Worm (Caenorhabditis elegans) whole organism, late embryonic: ENCODE data around the gene T04B8.1.

Experiments used
- T23F11.4 ChIP-seq: fragments of 200-800 bp; sonication (Bioruptor generic); optimal IDR thresholded peaks from 2 replicates; lab custom pipeline; 2018; ENCODE audit warnings: mild to moderate bottlenecking, missing genetic modification characterization, missing compliant biosample characterization
- ceh-19 ChIP-seq: fragments of 200-800 bp; sonication (Bioruptor generic); optimal IDR thresholded peaks from 2 replicates; lab custom pipeline; 2018; ENCODE audit warnings: mild to moderate bottlenecking, missing genetic modification characterization, missing compliant biosample characterization
- ceh-2 ChIP-seq: sonication (generic microtip); optimal IDR thresholded peaks from 2 replicates; lab custom pipeline; 2016; ENCODE audit warnings: missing genotype, missing genetic modification characterization, missing compliant biosample characterization
- ceh-22 ChIP-seq: sonication (generic microtip); optimal IDR thresholded peaks from 2 replicates; lab custom pipeline; 2017; ENCODE audit warnings: missing biosample characterization, missing genetic modification characterization
- ceh-24 ChIP-seq: sonication (generic microtip); optimal IDR thresholded peaks from 2 replicates; lab custom pipeline; 2016; ENCODE audit warnings: mild to moderate bottlenecking, missing genetic modification characterization, missing compliant biosample characterization
- ceh-30 ChIP-seq: fragments of 150-350 bp; optimal IDR thresholded peaks from 2 replicates; lab custom pipeline; 2014; ENCODE audit warnings: missing biosample characterization, missing genetic modification characterization
- ceh-45 ChIP-seq: fragments of 200-800 bp; sonication (Bioruptor generic); IDR thresholded peaks from 2 replicates; pipeline ENCODE4 v1.3.6; 2022; ENCODE audit warnings: missing genetic modification reagents, missing genetic modification characterization, missing compliant biosample characterization
- ceh-9 ChIP-seq: sonication (generic microtip); optimal IDR thresholded peaks from 2 replicates; lab custom pipeline; 2016; ENCODE audit warnings: mild to moderate bottlenecking, missing genetic modification characterization, inconsistent platforms, missing compliant biosample characterization
- dmd-4 ChIP-seq: sonication (generic microtip); optimal IDR thresholded peaks from 2 replicates; lab custom pipeline; 2016; ENCODE audit warnings: borderline replicate concordance, missing genetic modification characterization, missing compliant biosample characterization
- dve-1 ChIP-seq: sonication (generic microtip); optimal IDR thresholded peaks from 2 replicates; lab custom pipeline; 2017; ENCODE audit warnings: antibody characterized with exemption, mild to moderate bottlenecking, missing genetic modification characterization, missing compliant biosample characterization
- elt-2 ChIP-seq: sonication (generic microtip); optimal IDR thresholded peaks from 2 replicates; lab custom pipeline; 2016; ENCODE audit warnings: missing genetic modification reagents, missing genetic modification characterization, missing compliant biosample characterization
- ets-4 ChIP-seq: sonication (generic microtip); optimal IDR thresholded peaks from 2 replicates; lab custom pipeline; 2016; ENCODE audit warnings: missing genetic modification characterization, missing compliant biosample characterization
- eyg-1 ChIP-seq: sonication (generic microtip); optimal IDR thresholded peaks from 2 replicates; lab custom pipeline; 2016; ENCODE audit warnings: missing genotype, missing genetic modification characterization, missing compliant biosample characterization
- fax-1 ChIP-seq: sonication (generic microtip); optimal IDR thresholded peaks from 2 replicates; lab custom pipeline; 2016; ENCODE audit warnings: missing genotype, missing genetic modification characterization, missing compliant biosample characterization
- fkh-10 ChIP-seq: fragments of 150-350 bp; optimal IDR thresholded peaks from 2 replicates; lab custom pipeline; 2014; ENCODE audit warnings: missing biosample characterization, missing genetic modification reagents, missing genetic modification characterization
- hlh-6 ChIP-seq: sonication (generic microtip); optimal IDR thresholded peaks from 2 replicates; lab custom pipeline; 2016; ENCODE audit warnings: missing genotype, missing genetic modification characterization, missing compliant biosample characterization
- mec-3 ChIP-seq: sonication (generic microtip); optimal IDR thresholded peaks from 2 replicates; lab custom pipeline; 2016; ENCODE audit warnings: borderline replicate concordance, missing genetic modification characterization, missing compliant biosample characterization
- pag-3 ChIP-seq: sonication (generic microtip); optimal IDR thresholded peaks from 2 replicates; lab custom pipeline; 2016; ENCODE audit warnings: missing compliant biosample characterization, missing genetic modification characterization, borderline replicate concordance
- pax-1 ChIP-seq: fragments of 150-350 bp; optimal IDR thresholded peaks from 2 replicates; lab custom pipeline; 2014; ENCODE audit warnings: missing biosample characterization, missing genetic modification characterization
- pha-2 ChIP-seq: sonication (generic microtip); optimal IDR thresholded peaks from 2 replicates; lab custom pipeline; 2017; ENCODE audit warnings: mild to moderate bottlenecking, missing genetic modification characterization, missing compliant biosample characterization
- pqm-1 ChIP-seq: sonication (generic microtip); optimal IDR thresholded peaks from 2 replicates; lab custom pipeline; 2016; ENCODE audit warnings: missing genetic modification characterization, missing compliant biosample characterization
- rnt-1 ChIP-seq: sonication (generic microtip); optimal IDR thresholded peaks from 2 replicates; lab custom pipeline; 2016; ENCODE audit warnings: missing genetic modification characterization, missing compliant biosample characterization
- tbx-2 ChIP-seq: sonication (generic microtip); optimal IDR thresholded peaks from 2 replicates; lab custom pipeline; 2016; ENCODE audit warnings: missing genetic modification characterization, missing compliant biosample characterization
- ttx-3 ChIP-seq: sonication (generic microtip); optimal IDR thresholded peaks from 2 replicates; lab custom pipeline; 2016; ENCODE audit warnings: missing genetic modification reagents, missing genetic modification characterization, missing compliant biosample characterization
- unc-42 ChIP-seq: sonication (generic microtip); optimal IDR thresholded peaks from 2 replicates; lab custom pipeline; 2016; ENCODE audit warnings: missing genotype, missing genetic modification characterization, missing compliant biosample characterization
- ztf-16 ChIP-seq: sonication (generic microtip); optimal IDR thresholded peaks from 2 replicates; lab custom pipeline; 2017; ENCODE audit warnings: missing genetic modification characterization, missing compliant biosample characterization

The T04B8.1 gene

DNA sequence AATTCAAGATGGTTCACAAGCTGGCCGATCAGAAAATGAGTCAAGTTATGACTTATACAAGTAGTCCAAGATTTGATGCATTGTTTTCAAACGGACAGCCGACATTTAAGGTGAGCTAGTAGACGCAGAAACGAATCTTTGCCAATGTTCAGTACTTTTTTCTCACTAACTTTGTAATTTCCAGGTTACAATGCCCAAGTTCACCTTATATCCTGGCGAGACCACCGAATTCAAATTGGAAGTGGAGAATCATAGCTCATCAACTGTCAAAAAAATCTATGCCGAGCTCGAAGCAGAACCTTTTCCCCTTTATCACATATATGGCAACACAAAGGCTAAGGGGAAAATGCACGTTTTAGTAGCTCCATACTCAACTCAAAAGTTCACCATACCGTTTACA is 6.2 kb upstream of the T04B8.1 start:
- TF ChIP-seq ets-4 (tag; lab: Kevin White, UChicago) (no peak), rnt-1 (tag; lab: Kevin White, UChicago) (no peak), dmd-4 (tag; lab: Kevin White, UChicago) (no peak), ceh-19 (GFP tag; lab: Kevin White, UChicago) (no peak), pag-3 (tag; lab: Kevin White, UChicago) (no peak), pqm-1 (tag; lab: Kevin White, UChicago) (no peak), ztf-16 (tag; lab: Kevin White, UChicago) (no peak)
- TF ChIP-seq, all 69 proteins: peak for 0

DNA sequence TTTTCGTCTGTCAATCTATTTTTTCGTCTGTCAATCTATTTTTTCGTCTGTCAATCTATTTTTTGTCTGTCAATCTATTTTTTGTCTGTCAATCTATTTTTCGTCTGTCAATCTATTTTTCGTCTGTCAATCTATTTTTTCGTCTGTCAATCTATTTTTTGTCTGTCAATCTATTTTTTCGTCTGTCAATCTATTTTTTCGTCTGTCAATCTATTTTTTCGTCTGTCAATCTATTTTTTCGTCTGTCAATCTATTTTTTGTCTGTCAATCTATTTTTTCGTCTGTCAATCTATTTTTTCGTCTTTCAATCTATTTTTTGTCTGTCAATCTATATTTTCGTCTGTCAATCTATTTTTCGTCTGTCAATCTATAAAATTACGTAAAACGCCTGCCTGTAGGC is 4.6 kb upstream of the T04B8.1 start:
- TF ChIP-seq ceh-45 (GFP tag; lab: Robert Waterston, UW): 0 out of 2 replicates have a peak, but pooled peaks have one; percentile 50

DNA sequence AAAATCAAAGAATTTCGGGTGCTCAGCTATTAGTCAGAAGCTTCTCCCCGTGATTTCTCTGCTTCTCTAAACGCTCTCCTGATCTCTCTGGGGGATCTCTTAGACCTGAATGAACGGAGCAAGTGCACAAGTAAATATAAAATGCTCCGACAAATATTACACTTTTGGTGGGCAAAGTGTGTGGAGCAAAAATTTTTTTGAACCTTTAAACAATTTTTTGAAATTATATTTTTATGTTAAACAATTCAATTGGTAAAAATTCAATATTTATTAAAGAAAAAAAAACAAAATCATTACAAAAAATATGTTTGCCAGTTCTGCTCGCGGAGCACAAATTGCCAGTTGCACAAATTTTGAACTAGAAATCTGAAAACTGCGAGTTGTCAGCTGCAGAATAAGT is 5.4 kb downstream of the T04B8.1 start, which contains the start of gene K07E8.6:
Gene K07E8.6 (minus strand): TSS at position 101 of the 400 bp plus-strand sequence.
- no peak for TF ChIP-seq fkh-10 (GFP tag; lab: Kevin White, UChicago)
- no peak for TF ChIP-seq tbx-2
- no peak for TF ChIP-seq ttx-3 (tag; lab: Kevin White, UChicago)
- TF ChIP-seq ceh-2 (tag; lab: Kevin White, UChicago): no peak
- TF ChIP-seq T23F11.4 (GFP tag; lab: Kevin White, UChicago): no peak

DNA sequence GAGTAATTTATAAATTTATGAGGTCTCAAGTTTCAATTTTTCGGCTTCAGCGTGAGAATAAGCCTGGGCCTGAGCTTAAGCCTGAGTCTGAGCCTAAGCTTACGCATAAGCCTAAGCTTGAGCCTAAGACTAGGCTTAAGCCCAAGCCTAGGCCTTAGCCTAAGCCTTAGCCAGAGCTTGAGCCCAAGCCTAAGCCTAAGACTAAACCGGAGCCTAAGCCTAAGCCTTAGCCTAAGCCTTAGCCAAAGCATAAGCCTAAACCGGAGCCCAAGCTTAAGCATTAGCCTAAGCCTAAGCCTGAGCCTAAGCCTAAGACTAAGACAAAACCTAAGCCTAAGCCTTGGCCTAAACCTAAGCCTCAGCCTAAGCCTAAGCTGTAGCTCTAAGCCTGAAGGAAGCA is 9.6 kb downstream of the T04B8.1 start:
- TF ChIP-seq ttx-3 (tag; lab: Kevin White, UChicago) (no peak), dve-1 (peak; percentile 80), hlh-6 (tag; lab: Kevin White, UChicago) (no peak), ceh-24 (tag; lab: Kevin White, UChicago) (no peak)

DNA sequence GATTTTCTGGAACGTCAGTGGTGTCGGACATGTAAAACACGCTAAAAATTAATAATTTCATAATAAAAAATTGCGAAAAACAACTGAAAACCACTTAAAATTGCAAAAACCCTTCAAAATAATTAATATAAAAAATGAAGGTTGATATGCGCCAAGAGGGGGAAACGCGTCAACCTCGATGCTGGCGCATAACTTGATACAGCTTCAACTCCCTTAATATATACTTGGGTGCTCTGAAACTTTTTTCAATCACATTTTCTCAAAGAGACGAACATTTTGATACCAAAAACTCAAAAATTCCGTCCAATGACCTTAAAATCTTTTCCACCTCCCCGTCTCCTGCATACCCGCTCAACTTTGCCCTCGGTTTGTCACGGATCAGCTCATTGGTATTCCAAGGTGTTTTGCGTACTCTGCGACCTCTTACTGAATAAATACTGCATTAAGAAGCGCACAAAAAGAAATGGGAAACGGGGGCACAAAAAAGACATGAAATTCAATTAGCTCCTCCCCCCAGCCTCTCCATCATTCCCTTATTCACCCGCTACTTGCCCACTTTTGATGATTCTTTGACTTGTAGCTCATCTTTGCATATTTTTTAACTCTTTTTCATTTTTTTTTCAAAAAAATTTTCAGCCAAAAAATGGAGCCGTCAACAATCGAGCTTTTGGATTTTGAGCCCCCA is 16.4 kb downstream of the T04B8.1 start, which contains the start of the genes K07E8.7 and frpr-14:
Gene K07E8.7 (minus strand): TSS at position 47 of the 685 bp plus-strand sequence.
Gene frpr-14 (plus strand): TSS at position 635 of the 685 bp plus-strand sequence.
- TF ChIP-seq eyg-1: no peak
- peak; percentile 27 for TF ChIP-seq unc-42 (tag; lab: Kevin White, UChicago)
- no peak for TF ChIP-seq elt-2 (tag; lab: Kevin White, UChicago)
- no peak for TF ChIP-seq ceh-9 (tag; lab: Kevin White, UChicago)

DNA sequence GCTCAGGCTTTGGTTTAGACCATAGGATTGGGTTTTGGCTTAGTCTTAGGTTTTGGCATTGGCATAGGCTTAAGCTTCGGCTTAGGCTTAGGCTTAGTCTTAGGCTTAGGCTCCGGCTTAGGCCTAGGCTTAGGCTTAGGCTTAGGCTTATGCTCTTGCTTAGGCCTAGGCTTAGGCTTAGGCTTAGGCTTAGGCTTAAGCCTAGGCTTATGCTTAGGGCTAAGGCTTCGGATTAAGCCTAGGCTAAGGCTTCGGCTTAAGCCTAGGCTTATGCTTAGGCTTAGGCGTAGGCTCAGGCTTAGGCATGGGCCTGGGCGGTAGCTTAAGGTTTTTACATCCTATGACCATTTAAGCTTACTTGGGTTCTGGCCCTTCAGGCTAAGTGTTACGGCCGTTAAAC is 17.2 kb downstream of the T04B8.1 start:
- TF ChIP-seq mec-3 (tag; lab: Kevin White, UChicago) (peak; percentile 24), dve-1 (peak; percentile 79), ceh-22 (tag; lab: Kevin White, UChicago) (no peak)
- TF ChIP-seq, all 69 proteins: peak for 2

DNA sequence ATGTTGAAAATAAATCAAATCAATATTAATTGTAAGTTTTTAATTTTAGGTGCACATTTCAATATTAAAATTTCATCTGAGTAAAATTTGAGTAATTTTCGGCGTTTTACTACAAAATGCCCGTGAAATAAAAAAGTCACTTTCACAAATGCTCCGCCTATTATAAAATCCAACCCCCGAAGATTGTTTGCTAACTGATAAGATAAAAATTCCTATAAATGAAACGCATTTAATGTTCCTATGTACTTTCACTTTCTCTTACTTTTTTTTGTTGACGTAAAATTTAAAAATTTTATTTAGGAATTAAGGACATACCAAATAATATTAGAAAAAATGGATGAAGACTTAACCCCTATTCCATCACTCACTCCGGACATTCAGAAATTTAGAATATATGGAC is 24.3 kb downstream of the T04B8.1 start, which contains the start of gene sdz-24:
Gene sdz-24 (plus strand): TSS at position 301 of the 400 bp plus-strand sequence.
- TF ChIP-seq hlh-6 (tag; lab: Kevin White, UChicago) (no peak), rnt-1 (tag; lab: Kevin White, UChicago) (no peak), pax-1 (tag; lab: Kevin White, UChicago) (no peak), fax-1 (tag; lab: Kevin White, UChicago) (no peak), unc-42 (tag; lab: Kevin White, UChicago) (no peak), mec-3 (tag; lab: Kevin White, UChicago) (no peak), ceh-30 (tag; lab: Kevin White, UChicago) (no peak), pag-3 (tag; lab: Kevin White, UChicago) (no peak), pha-2 (tag; lab: Kevin White, UChicago) (no peak)
